Worm (Caenorhabditis elegans) whole organism, L2 larva: ENCODE data around the gene unc-36.

Experiments
- egl-27 ChIP-seq: sonication (generic microtip); optimal IDR thresholded peaks from 3 replicates; lab custom pipeline; 2017; ENCODE audit warnings: missing biosample characterization, missing genetic modification reagents, missing genetic modification characterization
- fos-1 ChIP-seq: fragments of 150-350 bp; optimal IDR thresholded peaks from 2 replicates; lab custom pipeline; 2014; ENCODE audit warnings: missing biosample characterization, missing genetic modification characterization
- skn-1 ChIP-seq: sonication (generic microtip); optimal IDR thresholded peaks from 2 replicates; lab custom pipeline; 2017; ENCODE audit warnings: missing biosample characterization, missing genetic modification characterization

- TF ChIP-seq skn-1 (tag; lab: Kevin White, UChicago) (no peak), egl-27 (tag; lab: Kevin White, UChicago) (no peak), fos-1 (tag; lab: Kevin White, UChicago) (no peak)
Observed at ce11 chrIII:8232634-8233033, 31.6 kb upstream of the unc-36 start, which contains the start of gene henn-1.
